Fruit fly (Drosophila melanogaster) whole organism, embryonic: ENCODE measurements around the gene CG34301.

Source experiments
- ATbp ChIP-seq: fragments of 200-800 bp; sonication (Bioruptor generic); optimal IDR thresholded peaks from 2 replicates; lab custom pipeline; 2017; ENCODE audit warnings: missing biosample characterization, mild to moderate bottlenecking, missing genetic modification characterization, missing genetic modification reagents
- BEAF-32 ChIP-seq: fragments of 200-800 bp; sonication (Bioruptor generic); optimal IDR thresholded peaks from 3 replicates; lab custom pipeline; 2017; ENCODE audit warnings: missing biosample characterization, missing genetic modification characterization, mild to moderate bottlenecking, moderate library complexity, missing genetic modification reagents
- Blimp-1 ChIP-seq: fragments of 200-800 bp; sonication (Bioruptor generic); optimal IDR thresholded peaks from 3 replicates; lab custom pipeline; 2018; ENCODE audit warnings: missing biosample characterization, missing genetic modification characterization, mild to moderate bottlenecking, moderate library complexity, missing genetic modification reagents
- CG10543 ChIP-seq: fragments of 200-800 bp; sonication (Bioruptor generic); optimal IDR thresholded peaks from 3 replicates; lab custom pipeline; 2017; ENCODE audit warnings: missing biosample characterization, mild to moderate bottlenecking, missing genetic modification characterization, moderate library complexity
- CG11247 ChIP-seq: fragments of 200-800 bp; sonication (Bioruptor generic); IDR thresholded peaks from 2 replicates; pipeline ENCODE4 v1.3.6; 2022; ENCODE audit warnings: missing biosample characterization, missing genetic modification characterization
- CG12769 ChIP-seq: fragments of 200-800 bp; sonication (Bioruptor generic); optimal IDR thresholded peaks from 2 replicates; lab custom pipeline; 2019; ENCODE audit warnings: missing biosample characterization, mild to moderate bottlenecking, missing genetic modification characterization, moderate library complexity
- CG17328 ChIP-seq: fragments of 200-800 bp; sonication (Bioruptor generic); IDR thresholded peaks from 2 replicates; pipeline ENCODE4 v1.3.6; 2022; ENCODE audit warnings: missing biosample characterization, missing genetic modification characterization
- CG17802 ChIP-seq: fragments of 200-800 bp; sonication (Bioruptor generic); optimal IDR thresholded peaks from 2 replicates; lab custom pipeline; 2018; ENCODE audit warnings: missing biosample characterization, mild to moderate bottlenecking, missing genetic modification characterization, moderate library complexity
- CG2199 ChIP-seq: fragments of 200-800 bp; sonication (Bioruptor generic); IDR thresholded peaks from 3 replicates; pipeline ENCODE4 v1.3.6; 2022; ENCODE audit warnings: missing biosample characterization, missing genetic modification characterization
- CG31441 ChIP-seq: fragments of 200-800 bp; sonication (Bioruptor generic); IDR thresholded peaks from 2 replicates; pipeline ENCODE4 v1.3.6; 2022; ENCODE audit warnings: missing biosample characterization, missing genetic modification characterization
- CG32532 ChIP-seq: fragments of 200-800 bp; sonication (Bioruptor generic); IDR thresholded peaks from 2 replicates; pipeline ENCODE4 v1.3.6; 2022; ENCODE audit warnings: missing biosample characterization, missing genetic modification characterization
- CG4282 ChIP-seq: fragments of 200-800 bp; sonication (Bioruptor generic); optimal IDR thresholded peaks from 2 replicates; lab custom pipeline; 2016; ENCODE audit warnings: missing biosample characterization, missing genetic modification characterization
- CG4424 ChIP-seq: fragments of 200-800 bp; sonication (Bioruptor generic); optimal IDR thresholded peaks from 3 replicates; lab custom pipeline; 2016; ENCODE audit warnings: missing biosample characterization, missing genetic modification characterization
- CG6272 ChIP-seq: fragments of 200-800 bp; sonication (Bioruptor generic); IDR thresholded peaks from 2 replicates; pipeline ENCODE4 v1.3.6; 2022; ENCODE audit warnings: missing biosample characterization, missing genetic modification characterization
- CG6791 ChIP-seq: fragments of 200-800 bp; sonication (Bioruptor generic); IDR thresholded peaks from 3 replicates; pipeline ENCODE4 v1.3.6; 2022; ENCODE audit warnings: missing biosample characterization, missing genetic modification characterization; ENCODE audit not compliant: partially characterized antibody
- CG7372 ChIP-seq: fragments of 200-800 bp; sonication (Bioruptor generic); IDR thresholded peaks from 2 replicates; pipeline ENCODE4 v1.3.6; 2022; ENCODE audit warnings: missing biosample characterization, missing genetic modification characterization
- CG7928 ChIP-seq: fragments of 200-800 bp; sonication (Bioruptor generic); optimal IDR thresholded peaks from 2 replicates; lab custom pipeline; 2017; ENCODE audit warnings: missing biosample characterization, mild to moderate bottlenecking, missing genetic modification characterization
- CG8089 ChIP-seq: fragments of 200-800 bp; sonication (Bioruptor generic); optimal IDR thresholded peaks from 3 replicates; lab custom pipeline; 2016; ENCODE audit warnings: missing biosample characterization, missing genetic modification characterization
- CG9215 ChIP-seq: fragments of 200-800 bp; sonication (Bioruptor generic); IDR thresholded peaks from 2 replicates; pipeline ENCODE4 v1.3.6; 2022; ENCODE audit warnings: missing biosample characterization, missing genetic modification characterization
- Chrac-16 ChIP-seq: fragments of 200-800 bp; sonication (Bioruptor generic); optimal IDR thresholded peaks from 3 replicates; lab custom pipeline; 2016; ENCODE audit warnings: missing biosample characterization, missing genetic modification characterization
- Dref ChIP-seq: fragments of 200-800 bp; sonication (Bioruptor generic); IDR thresholded peaks from 2 replicates; pipeline ENCODE4 v1.3.6; 2022; ENCODE audit warnings: missing biosample characterization, missing genetic modification characterization
- E2f1 ChIP-seq: fragments of 200-800 bp; sonication (Bioruptor generic); IDR thresholded peaks from 2 replicates; pipeline ENCODE4 v1.3.6; 2022; ENCODE audit warnings: missing biosample characterization, missing genetic modification characterization
- Ets97D ChIP-seq: fragments of 200-800 bp; sonication (Bioruptor generic); optimal IDR thresholded peaks from 3 replicates; lab custom pipeline; 2016; ENCODE audit warnings: missing biosample characterization, missing genetic modification characterization
- Nf-YA ChIP-seq: fragments of 200-800 bp; sonication (Bioruptor generic); IDR thresholded peaks from 2 replicates; pipeline ENCODE4 v1.3.6; 2022; ENCODE audit warnings: missing biosample characterization, missing genetic modification characterization
- Scr ChIP-seq: fragments of 200-800 bp; sonication (Bioruptor generic); IDR thresholded peaks from 2 replicates; pipeline ENCODE4 v1.3.6; 2022; ENCODE audit warnings: missing biosample characterization, missing genetic modification characterization; ENCODE audit not compliant: partially characterized antibody
- Six4 ChIP-seq: fragments of 200-800 bp; sonication (Bioruptor generic); optimal IDR thresholded peaks from 2 replicates; lab custom pipeline; 2016; ENCODE audit warnings: missing biosample characterization, missing genetic modification characterization
- Sox102F ChIP-seq: fragments of 200-800 bp; sonication (Bioruptor generic); optimal IDR thresholded peaks from 2 replicates; lab custom pipeline; 2018; ENCODE audit warnings: missing biosample characterization, mild to moderate bottlenecking, missing genetic modification characterization, moderate library complexity
- Spps ChIP-seq: fragments of 200-800 bp; sonication (Bioruptor generic); optimal IDR thresholded peaks from 2 replicates; lab custom pipeline; 2018; ENCODE audit warnings: missing biosample characterization, mild to moderate bottlenecking, missing genetic modification characterization
- Sry-β ChIP-seq: fragments of 200-800 bp; sonication (Bioruptor generic); optimal IDR thresholded peaks from 2 replicates; lab custom pipeline; 2018; ENCODE audit warnings: missing biosample characterization, mild to moderate bottlenecking, missing genetic modification characterization, moderate library complexity
- Taf1 ChIP-seq: fragments of 200-800 bp; sonication (Bioruptor generic); IDR thresholded peaks from 2 replicates; pipeline ENCODE4 v1.3.6; 2022; ENCODE audit warnings: missing biosample characterization, missing genetic modification characterization
- Usf ChIP-seq: fragments of 200-800 bp; sonication (Bioruptor generic); optimal IDR thresholded peaks from 2 replicates; lab custom pipeline; 2017; ENCODE audit warnings: missing genotype, missing biosample characterization, missing genetic modification characterization
- ap ChIP-seq: fragments of 200-800 bp; sonication (Bioruptor generic); IDR thresholded peaks from 2 replicates; pipeline ENCODE4 v1.3.6; 2022; ENCODE audit warnings: missing biosample characterization, missing genetic modification characterization
- cas ChIP-seq: fragments of 200-800 bp; sonication (Bioruptor generic); IDR thresholded peaks from 2 replicates; pipeline ENCODE4 v1.3.6; 2022; ENCODE audit warnings: missing biosample characterization, missing genetic modification characterization
- dmrt11E ChIP-seq: fragments of 200-800 bp; sonication (Bioruptor generic); optimal IDR thresholded peaks from 3 replicates; lab custom pipeline; 2018; ENCODE audit warnings: missing biosample characterization, mild to moderate bottlenecking, missing genetic modification characterization, moderate library complexity
- gro ChIP-seq: fragments of 200-800 bp; sonication (Bioruptor generic); optimal IDR thresholded peaks from 2 replicates; lab custom pipeline; 2016; ENCODE audit warnings: missing biosample characterization, missing genetic modification characterization
- h ChIP-seq: fragments of >200 bp; optimal IDR thresholded peaks from 2 replicates; lab custom pipeline; 2017
- ham ChIP-seq: fragments of 200-800 bp; sonication (Bioruptor generic); IDR thresholded peaks from 2 replicates; pipeline ENCODE4 v1.3.6; 2022; ENCODE audit warnings: missing biosample characterization, missing genetic modification characterization
- inv ChIP-seq: fragments of 200-800 bp; sonication (Bioruptor generic); IDR thresholded peaks from 2 replicates; pipeline ENCODE4 v1.3.6; 2022; ENCODE audit warnings: missing biosample characterization, missing genetic modification characterization; ENCODE audit not compliant: partially characterized antibody
- knrl ChIP-seq: fragments of 200-800 bp; sonication (Bioruptor generic); IDR thresholded peaks from 3 replicates; pipeline ENCODE4 v1.3.6; 2022; ENCODE audit warnings: missing biosample characterization, missing genetic modification characterization; ENCODE audit not compliant: partially characterized antibody
- pan ChIP-seq, 4 experiments: fragments of >200 bp in 3 of 4; fragments of 200-800 bp in 1 of 4; sonication (Bioruptor generic) in 1 of 4; optimal IDR thresholded peaks in 3 of 4; IDR thresholded peaks in 1 of 4; 2 replicates each; pipeline versions ENCODE4 v1.3.6 to Lab custom; 2017 to 2022; ENCODE audit warnings: missing biosample characterization in 2 of 4, missing genetic modification characterization in 2 of 4, mixed read lengths in 1 of 4
- pho ChIP-seq: fragments of 200-800 bp; sonication (Bioruptor generic); optimal IDR thresholded peaks from 2 replicates; lab custom pipeline; 2016; ENCODE audit warnings: missing biosample characterization, missing genetic modification characterization
- pita ChIP-seq: fragments of 200-800 bp; sonication (Bioruptor generic); optimal IDR thresholded peaks from 2 replicates; lab custom pipeline; 2017; ENCODE audit warnings: missing biosample characterization, mild to moderate bottlenecking, missing genetic modification characterization
- pnt ChIP-seq: fragments of 200-800 bp; sonication (Bioruptor generic); optimal IDR thresholded peaks from 3 replicates; lab custom pipeline; 2016; ENCODE audit warnings: missing biosample characterization, missing genetic modification characterization
- sna ChIP-seq: fragments of 200-800 bp; sonication (Bioruptor generic); IDR thresholded peaks from 2 replicates; pipeline ENCODE4 v1.3.6; 2022; ENCODE audit warnings: missing biosample characterization, missing genetic modification characterization; ENCODE audit not compliant: partially characterized antibody
- sug ChIP-seq: fragments of 200-800 bp; optimal IDR thresholded peaks from 2 replicates; lab custom pipeline; 2019; ENCODE audit warnings: missing biosample characterization, mild to moderate bottlenecking, missing genetic modification characterization, moderate library complexity
- ttk ChIP-seq: fragments of 200-800 bp; sonication (Bioruptor generic); IDR thresholded peaks from 2 replicates; pipeline ENCODE4 v2.1.2; 2022; ENCODE audit warnings: missing biosample characterization, missing genetic modification characterization
- unc-4 ChIP-seq: fragments of 200-800 bp; sonication (Bioruptor generic); IDR thresholded peaks from 2 replicates; pipeline ENCODE4 v1.3.6; 2022; ENCODE audit warnings: missing biosample characterization, missing genetic modification characterization; ENCODE audit not compliant: partially characterized antibody
- unpg ChIP-seq: fragments of 200-800 bp; sonication (Bioruptor generic); optimal IDR thresholded peaks from 3 replicates; lab custom pipeline; 2018; ENCODE audit warnings: missing biosample characterization, mild to moderate bottlenecking, missing genetic modification characterization, moderate library complexity
- zfh1 ChIP-seq: fragments of 200-800 bp; sonication (Bioruptor generic); IDR thresholded peaks from 3 replicates; pipeline ENCODE4 v1.3.6; 2022; ENCODE audit warnings: missing biosample characterization, missing genetic modification characterization

Gene CG34301

DNA sequence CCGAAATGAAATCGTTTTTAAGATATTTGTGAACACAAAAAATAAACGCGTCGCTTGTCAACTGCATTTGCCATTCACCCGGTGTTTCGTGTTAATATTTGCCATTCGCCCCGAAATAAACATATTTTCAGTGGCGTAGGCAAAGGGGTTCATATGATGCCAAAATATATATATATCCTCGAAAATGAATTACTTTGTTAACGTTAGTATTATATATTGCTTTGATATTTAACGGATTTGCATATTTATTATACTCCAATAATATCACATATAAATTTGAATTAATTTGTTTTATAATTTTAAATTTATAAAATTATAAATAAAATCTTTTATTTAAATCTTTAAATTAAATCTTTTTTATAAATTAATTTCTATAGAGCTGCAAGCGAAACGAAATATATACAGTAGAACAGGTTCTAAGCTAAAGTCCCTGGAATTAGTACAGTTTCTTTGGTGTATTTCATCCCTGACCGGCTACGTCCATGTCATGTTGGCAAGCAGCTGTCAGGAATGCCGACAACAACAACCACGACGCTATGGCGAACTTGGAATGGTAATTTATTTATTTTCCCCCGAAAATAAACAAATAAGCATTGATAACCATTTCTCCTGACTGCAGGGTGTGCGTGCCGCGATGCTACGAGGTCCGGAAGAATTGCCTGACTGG, 41.5 kb upstream of the CG34301 start, which contains the start of the genes M1BP and CG8202 (continued):
- TF ChIP-seq knrl (GFP tag; lab: Robert Waterston, UW) = no peak
- TF ChIP-seq unc-4 (GFP tag; lab: Robert Waterston, UW) = no peak
- peak; percentile 59 for TF ChIP-seq pho (GFP tag; lab: Kevin White, UChicago)
- TF ChIP-seq CG4424 = peak; percentile 91
- TF ChIP-seq CG11247 = peak; percentile 67
- no peak; the same call in 1 of the 2 replicates for TF ChIP-seq CG31441 (GFP tag; lab: Robert Waterston, UW)
- no peak for TF ChIP-seq BEAF-32 (GFP tag; lab: Kevin White, UChicago)
- TF ChIP-seq zfh1 = peak; percentile 83; the same call in 2 of the 3 replicates
- TF ChIP-seq CG7928 (GFP tag; lab: Kevin White, UChicago) = peak; percentile 59
- peak; percentile 92 for TF ChIP-seq dmrt11E (tag; lab: Kevin White, UChicago)
- peak; percentile 59; the same call in 1 of the 2 replicates for TF ChIP-seq Nf-YA (GFP tag; lab: Robert Waterston, UW)
- TF ChIP-seq CG2199 (GFP tag; lab: Robert Waterston, UW) = no peak
- TF ChIP-seq sug (tag; lab: Kevin White, UChicago) = peak; percentile 92
- peak; percentile 83 for TF ChIP-seq CG9215 (GFP tag; lab: Robert Waterston, UW)
- peak; percentile 78 for TF ChIP-seq Spps
- peak; percentile 47; the same call in 1 of the 2 replicates for TF ChIP-seq ap (GFP tag; lab: Robert Waterston, UW)
- TF ChIP-seq pita (GFP tag; lab: Kevin White, UChicago) = no peak
- TF ChIP-seq h (lab: Kevin White, UChicago) = no peak
- TF ChIP-seq E2f1 (GFP tag; lab: Robert Waterston, UW) = peak; percentile 73; the same call in 1 of the 2 replicates
- no peak for TF ChIP-seq sna (GFP tag; lab: Robert Waterston, UW)
- peak; percentile 51 for TF ChIP-seq Sry-β (GFP tag; lab: Kevin White, UChicago)
- TF ChIP-seq cas = no peak
- TF ChIP-seq Usf = peak; percentile 87
- no peak for TF ChIP-seq Ets97D (GFP tag; lab: Kevin White, UChicago)
- peak; percentile 8; the same call in 1 of the 2 replicates for TF ChIP-seq Taf1 (GFP tag; lab: Robert Waterston, UW)
- TF ChIP-seq CG6791 (GFP tag; lab: Robert Waterston, UW) = no peak
- no peak for TF ChIP-seq ham (GFP tag; lab: Robert Waterston, UW)
- peak; percentile 17 for TF ChIP-seq gro
- peak; percentile 84 for TF ChIP-seq Blimp-1 (GFP tag; lab: Kevin White, UChicago)
- peak; percentile 85 for TF ChIP-seq CG32532 (GFP tag; lab: Robert Waterston, UW)
- peak; percentile 86 for TF ChIP-seq Chrac-16
- TF ChIP-seq pnt = peak; percentile 70
- TF ChIP-seq Dref = no peak
- peak; percentile 80 for TF ChIP-seq unpg (GFP tag; lab: Kevin White, UChicago)
- TF ChIP-seq CG6272 (GFP tag; lab: Robert Waterston, UW) = peak; percentile 59; the same call in 1 of the 2 replicates
- peak; percentile 70; the same call in 1 of the 2 replicates for TF ChIP-seq ttk (GFP tag; lab: Robert Waterston, UW)
- peak; percentile 67 for TF ChIP-seq ATbp (GFP tag; lab: Kevin White, UChicago)
- TF ChIP-seq CG17328 (GFP tag; lab: Robert Waterston, UW) = no peak; the same call in 1 of the 2 replicates
- TF ChIP-seq CG10543 (GFP tag; lab: Kevin White, UChicago) = peak; percentile 96
- no peak for TF ChIP-seq pan (optimal IDR thresholded peaks at IDR 0.05; lab: Kevin White, UChicago)
- TF ChIP-seq pan (GFP tag; optimal IDR thresholded peaks at IDR 0.05 in 1 of 2, IDR thresholded peaks at IDR 0.05 in 1 of 2) = peak in 1 of 2 experiments; percentile 69
- TF ChIP-seq Six4 (GFP tag; lab: Kevin White, UChicago) = peak; percentile 86
- peak; percentile 31 for TF ChIP-seq CG17802 (tag; lab: Kevin White, UChicago)
- no peak for TF ChIP-seq CG4282
- peak; percentile 28 for TF ChIP-seq CG8089
- TF ChIP-seq CG12769 (tag; lab: Kevin White, UChicago) = no peak
- TF ChIP-seq Sox102F = peak; percentile 91
- no peak for TF ChIP-seq Scr (GFP tag; lab: Robert Waterston, UW)
- no peak for TF ChIP-seq inv (GFP tag; lab: Robert Waterston, UW)
- TF ChIP-seq CG7372 (GFP tag; lab: Robert Waterston, UW) = peak; percentile 79; the same call in 1 of the 2 replicates
